Worm (Caenorhabditis elegans) whole organism, young adult: ENCODE results near the gene T26G10.5.
A peak's percentile ranks its signal among the peaks of the same experiment; 100 is the strongest.

Source experiments
- C06A6.2 ChIP-seq: fragments of 200-800 bp; sonication (Bioruptor generic); conservative IDR thresholded peaks from 2 replicates; pipeline ENCODE4 v1.3.6; 2022; ENCODE audit warnings: missing genetic modification characterization, missing compliant biosample characterization
- D2030.7 ChIP-seq: fragments of 200-800 bp; sonication (Bioruptor generic); IDR thresholded peaks from 2 replicates; pipeline ENCODE4 v1.3.6; 2022; ENCODE audit warnings: missing genetic modification reagents, missing genetic modification characterization, missing compliant biosample characterization
- F52B5.7 ChIP-seq: sonication (generic microtip); optimal IDR thresholded peaks from 2 replicates; lab custom pipeline; 2016; ENCODE audit warnings: mild to moderate bottlenecking, missing genetic modification characterization, missing compliant biosample characterization
- F57A8.1 ChIP-seq: fragments of 200-800 bp; sonication (Bioruptor generic); optimal IDR thresholded peaks from 2 replicates; lab custom pipeline; 2018; ENCODE audit warnings: mild to moderate bottlenecking, missing genetic modification characterization, moderate library complexity, missing compliant biosample characterization
- F57C9.4 ChIP-seq: sonication (generic microtip); optimal IDR thresholded peaks from 2 replicates; lab custom pipeline; 2017; ENCODE audit warnings: mild to moderate bottlenecking, missing genetic modification characterization, missing compliant biosample characterization
- T07F8.4 ChIP-seq: sonication (generic microtip); optimal IDR thresholded peaks from 2 replicates; lab custom pipeline; 2016; ENCODE audit warnings: mild to moderate bottlenecking, missing genetic modification characterization, moderate library complexity, missing compliant biosample characterization
- Y53F4B.3 ChIP-seq: fragments of 200-800 bp; sonication (Bioruptor generic); IDR thresholded peaks from 2 replicates; pipeline ENCODE4 v1.3.6; 2022; ENCODE audit warnings: missing genetic modification reagents, missing genetic modification characterization, missing compliant biosample characterization
- Y56A3A.18 ChIP-seq: fragments of 200-800 bp; sonication (Bioruptor generic); IDR thresholded peaks from 2 replicates; pipeline ENCODE4 v1.3.6; 2022; ENCODE audit warnings: missing genetic modification reagents, missing genetic modification characterization, missing compliant biosample characterization
- Y79H2A.3 ChIP-seq: fragments of 200-800 bp; sonication (Bioruptor generic); conservative IDR thresholded peaks from 2 replicates; pipeline ENCODE4 v1.3.6; 2022; ENCODE audit warnings: missing genetic modification reagents, missing genetic modification characterization, missing compliant biosample characterization
- ZK185.1 ChIP-seq: sonication (generic microtip); optimal IDR thresholded peaks from 2 replicates; lab custom pipeline; 2016; ENCODE audit warnings: mild to moderate bottlenecking, missing genetic modification characterization, missing compliant biosample characterization; ENCODE audit not compliant: poor library complexity, severe bottlenecking
- aptf-3 ChIP-seq: fragments of 200-800 bp; sonication (Bioruptor generic); IDR thresholded peaks from 2 replicates; pipeline ENCODE4 v1.3.6; 2022; ENCODE audit warnings: missing genetic modification characterization, missing compliant biosample characterization
- atf-7 ChIP-seq: sonication (generic microtip); optimal IDR thresholded peaks from 2 replicates; lab custom pipeline; 2017; ENCODE audit warnings: mild to moderate bottlenecking, missing genetic modification characterization, missing compliant biosample characterization
- chd-7 ChIP-seq: sonication (generic microtip); optimal IDR thresholded peaks from 2 replicates; lab custom pipeline; 2016; ENCODE audit warnings: mild to moderate bottlenecking, missing genetic modification characterization, moderate library complexity, missing compliant biosample characterization
- dpl-1 ChIP-seq: fragments of 150-350 bp; optimal IDR thresholded peaks from 2 replicates; lab custom pipeline; 2014; ENCODE audit warnings: missing biosample characterization, missing genetic modification reagents, missing genetic modification characterization
- egl-18 ChIP-seq: fragments of 200-800 bp; sonication (Bioruptor generic); IDR thresholded peaks from 2 replicates; pipeline ENCODE4 v1.3.6; 2022; ENCODE audit warnings: missing genetic modification reagents, missing genetic modification characterization, missing compliant biosample characterization
- egrh-3 ChIP-seq: fragments of 200-800 bp; sonication (Bioruptor generic); IDR thresholded peaks from 2 replicates; pipeline ENCODE4 v1.3.6; 2022; ENCODE audit warnings: missing genetic modification reagents, missing genetic modification characterization, missing compliant biosample characterization
- ets-4 ChIP-seq: fragments of 200-800 bp; sonication (Bioruptor generic); optimal IDR thresholded peaks from 2 replicates; lab custom pipeline; 2018; ENCODE audit warnings: mild to moderate bottlenecking, missing genetic modification characterization, missing compliant biosample characterization
- fkh-3 ChIP-seq: sonication (generic microtip); optimal IDR thresholded peaks from 2 replicates; lab custom pipeline; 2016; ENCODE audit warnings: mild to moderate bottlenecking, missing genetic modification characterization, missing compliant biosample characterization
- gei-17 ChIP-seq: fragments of 200-800 bp; sonication (Bioruptor generic); optimal IDR thresholded peaks from 2 replicates; lab custom pipeline; 2018; ENCODE audit warnings: mild to moderate bottlenecking, missing genetic modification characterization, missing compliant biosample characterization
- hsf-1 ChIP-seq: fragments of 200-800 bp; sonication (Bioruptor generic); IDR thresholded peaks from 2 replicates; pipeline ENCODE4 v1.3.6; 2022; ENCODE audit warnings: missing genetic modification reagents, missing genetic modification characterization, missing compliant biosample characterization
- let-526 ChIP-seq: fragments of 200-800 bp; sonication (Bioruptor generic); IDR thresholded peaks from 2 replicates; pipeline ENCODE4 v1.3.6; 2022; ENCODE audit warnings: missing genetic modification reagents, missing genetic modification characterization, missing compliant biosample characterization
- let-607 ChIP-seq, 2 experiments: fragments of 200-800 bp in 1 of 2; sonication (Bioruptor generic) in 1 of 2; sonication (generic microtip) in 1 of 2; optimal IDR thresholded peaks; 2 replicates each; lab custom pipeline; 2016 to 2018; ENCODE audit warnings: mild to moderate bottlenecking in 2 of 2, missing compliant biosample characterization in 2 of 2, missing genetic modification characterization in 2 of 2, moderate library complexity in 2 of 2, missing genotype in 1 of 2
- lsy-27 ChIP-seq: sonication (generic microtip); optimal IDR thresholded peaks from 2 replicates; lab custom pipeline; 2017; ENCODE audit warnings: missing genetic modification characterization, mild to moderate bottlenecking, missing compliant biosample characterization, antibody characterized with exemption, missing genotype, borderline replicate concordance; ENCODE audit not compliant: insufficient read depth
- madf-6 ChIP-seq: fragments of 200-800 bp; sonication (Bioruptor generic); IDR thresholded peaks from 2 replicates; pipeline ENCODE4 v1.3.6; 2022; ENCODE audit warnings: missing genetic modification reagents, missing genetic modification characterization, missing compliant biosample characterization
- mcd-1 ChIP-seq: fragments of 200-800 bp; sonication (Bioruptor generic); IDR thresholded peaks from 2 replicates; pipeline ENCODE4 v1.3.6; 2022; ENCODE audit warnings: missing genetic modification reagents, missing genetic modification characterization, missing compliant biosample characterization
- mel-28 ChIP-seq: sonication (generic microtip); optimal IDR thresholded peaks from 2 replicates; lab custom pipeline; 2016; ENCODE audit warnings: borderline replicate concordance, mild to moderate bottlenecking, missing genetic modification characterization, missing compliant biosample characterization
- mes-4 ChIP-seq: sonication (generic microtip); optimal IDR thresholded peaks from 2 replicates; lab custom pipeline; 2016; ENCODE audit warnings: missing genotype, missing genetic modification characterization, missing compliant biosample characterization
- mxl-1 ChIP-seq: sonication (generic microtip); optimal IDR thresholded peaks from 2 replicates; lab custom pipeline; 2016; ENCODE audit warnings: missing genetic modification characterization, missing compliant biosample characterization
- nfya-2 ChIP-seq: fragments of 200-800 bp; sonication (Bioruptor generic); IDR thresholded peaks from 2 replicates; pipeline ENCODE4 v1.3.6; 2022; ENCODE audit warnings: missing genetic modification reagents, missing genetic modification characterization, missing compliant biosample characterization
- nhr-179 ChIP-seq: sonication (generic microtip); optimal IDR thresholded peaks from 2 replicates; lab custom pipeline; 2016; ENCODE audit warnings: mild to moderate bottlenecking, missing genetic modification characterization, missing compliant biosample characterization
- pbrm-1 ChIP-seq: fragments of 200-800 bp; sonication (Bioruptor generic); IDR thresholded peaks from 2 replicates; pipeline ENCODE4 v1.3.6; 2022; ENCODE audit warnings: missing genetic modification reagents, missing genetic modification characterization, missing compliant biosample characterization
- pha-4 ChIP-seq: fragments of 150-350 bp; sonication (generic microtip); optimal IDR thresholded peaks from 2 replicates; lab custom pipeline; 2014; ENCODE audit warnings: missing biosample characterization, missing genetic modification reagents, missing genetic modification characterization
- rcor-1 ChIP-seq: fragments of 200-800 bp; sonication (Bioruptor generic); IDR thresholded peaks from 2 replicates; pipeline ENCODE4 v1.3.6; 2022; ENCODE audit warnings: missing genetic modification reagents, missing genetic modification characterization, missing compliant biosample characterization
- sdz-38 ChIP-seq: sonication (generic microtip); optimal IDR thresholded peaks from 2 replicates; lab custom pipeline; 2016; ENCODE audit warnings: missing genotype, missing genetic modification characterization, missing compliant biosample characterization
- sea-2 ChIP-seq: fragments of 200-800 bp; sonication (Bioruptor generic); IDR thresholded peaks from 2 replicates; pipeline ENCODE4 v1.3.6; 2022; ENCODE audit warnings: missing genetic modification characterization, missing compliant biosample characterization
- snpc-1.3 ChIP-seq: sonication (generic microtip); optimal IDR thresholded peaks from 2 replicates; lab custom pipeline; 2017; ENCODE audit warnings: missing genetic modification characterization, mild to moderate bottlenecking, missing compliant biosample characterization, antibody characterized with exemption, moderate library complexity, missing genotype, missing genetic modification reagents; ENCODE audit not compliant: insufficient read depth
- snpc-4 ChIP-seq, 5 experiments: fragments of 150-350 bp in 1 of 5; sonication (generic microtip) in 4 of 5; optimal IDR thresholded peaks; 2 replicates each; lab custom pipeline; 2014 to 2018; ENCODE audit warnings: missing genetic modification characterization in 5 of 5, missing biosample characterization in 3 of 5, antibody characterized with exemption in 2 of 5, mild to moderate bottlenecking in 2 of 5, missing compliant biosample characterization in 2 of 5, missing genotype in 2 of 5, moderate library complexity in 2 of 5, missing genetic modification reagents in 1 of 5
- ztf-18 ChIP-seq: sonication (generic microtip); optimal IDR thresholded peaks from 2 replicates; lab custom pipeline; 2016; ENCODE audit warnings: missing genotype, mild to moderate bottlenecking, missing genetic modification characterization, missing compliant biosample characterization
- ztf-26 ChIP-seq: sonication (generic microtip); optimal IDR thresholded peaks from 2 replicates; lab custom pipeline; 2017; ENCODE audit warnings: missing genetic modification characterization, missing compliant biosample characterization
- ztf-28 ChIP-seq: fragments of 200-800 bp; sonication (Bioruptor generic); IDR thresholded peaks from 2 replicates; pipeline ENCODE4 v1.3.6; 2022; ENCODE audit warnings: missing genetic modification reagents, missing genetic modification characterization, missing compliant biosample characterization
- ztf-6 ChIP-seq: fragments of 200-800 bp; sonication (Bioruptor generic); IDR thresholded peaks from 2 replicates; pipeline ENCODE4 v1.3.6; 2022; ENCODE audit warnings: missing genetic modification reagents, missing genetic modification characterization, missing compliant biosample characterization

The T26G10.5 gene

DNA sequence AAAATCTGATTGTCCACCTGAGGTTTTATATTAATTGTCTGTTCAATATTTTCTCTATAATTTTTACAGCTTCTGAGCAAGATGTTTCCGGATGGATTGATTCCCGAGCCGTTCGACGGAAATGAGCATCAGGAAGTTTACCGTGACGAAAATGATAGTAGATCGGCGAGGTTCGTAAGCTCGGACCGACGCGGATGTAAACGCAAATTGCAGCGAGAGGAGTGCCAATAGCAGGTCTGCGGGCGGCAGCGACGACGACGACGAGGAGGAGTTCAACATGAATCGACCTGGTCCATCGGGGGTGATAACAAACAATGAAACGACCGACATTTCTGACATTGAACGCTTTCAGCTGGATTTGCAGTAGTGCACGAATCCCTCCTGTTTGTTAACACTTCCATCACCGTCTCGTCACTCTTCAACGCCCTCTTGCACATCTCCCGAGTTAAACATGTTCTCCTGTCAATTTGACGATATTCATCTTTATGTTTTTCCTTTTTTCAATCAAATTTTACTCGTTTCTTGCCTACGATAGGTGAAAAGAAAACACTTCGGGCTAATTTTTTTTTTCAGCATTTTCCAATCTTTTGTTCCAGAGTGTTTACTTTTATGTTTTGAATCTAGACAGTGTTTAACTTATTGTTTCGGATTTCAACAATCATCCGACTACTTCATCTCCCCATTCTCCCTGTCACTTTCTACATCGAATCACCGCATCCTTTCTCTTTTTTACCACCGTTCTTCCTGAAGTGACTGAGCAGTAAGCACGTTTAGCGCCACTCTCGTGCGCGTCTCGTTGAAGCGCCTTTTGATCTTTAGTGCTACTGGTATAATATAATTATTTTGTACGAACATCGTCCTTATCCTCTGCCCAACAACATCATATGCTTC lies 35.9 kb upstream of the T26G10.5 start (continued):
- TF ChIP-seq ztf-26 (tag; lab: Kevin White, UChicago), result no peak
- no peak; the same call in 1 of the 2 replicates for TF ChIP-seq hsf-1 (GFP tag; lab: Robert Waterston, UW)
- 0 out of 2 replicates have a peak, but pooled peaks have one; percentile 5 for TF ChIP-seq ztf-28 (GFP tag; lab: Robert Waterston, UW)
- TF ChIP-seq ztf-18 (tag; lab: Kevin White, UChicago), result peak; percentile 24
- no peak for TF ChIP-seq nhr-179
- TF ChIP-seq egrh-3 (GFP tag; lab: Robert Waterston, UW), result no peak
- TF ChIP-seq ZK185.1, result no peak
- no peak for TF ChIP-seq ztf-6 (GFP tag; lab: Robert Waterston, UW)
- no peak for TF ChIP-seq nfya-2
- no peak for TF ChIP-seq chd-7 (tag; lab: Kevin White, UChicago)
- no peak for TF ChIP-seq snpc-1.3 (tag; lab: Kevin White, UChicago)
- no peak for TF ChIP-seq sea-2 (GFP tag; lab: Robert Waterston, UW)
- TF ChIP-seq mxl-1, result no peak
- no peak for TF ChIP-seq ets-4 (GFP tag; lab: Kevin White, UChicago)
- no peak for TF ChIP-seq F57C9.4 (tag; lab: Kevin White, UChicago)
- no peak for TF ChIP-seq let-607 (tag; optimal IDR thresholded peaks at IDR 0.05; lab: Kevin White, UChicago)
- TF ChIP-seq pbrm-1, result no peak
- TF ChIP-seq snpc-4 (GFP tag; optimal IDR thresholded peaks at IDR 0.05; lab: Kevin White, UChicago), result no peak
- no peak for TF ChIP-seq snpc-4 (tag; optimal IDR thresholded peaks at IDR 0.05; lab: Kevin White, UChicago)
- no peak for TF ChIP-seq sdz-38 (tag; lab: Kevin White, UChicago)
- no peak for TF ChIP-seq mes-4
- no peak for TF ChIP-seq pha-4
- TF ChIP-seq Y56A3A.18 (GFP tag; lab: Robert Waterston, UW), result no peak
- no peak for TF ChIP-seq madf-6
- TF ChIP-seq F57A8.1 (GFP tag; lab: Kevin White, UChicago), result no peak
- no peak for TF ChIP-seq lsy-27 (tag; lab: Kevin White, UChicago)
- 0 out of 2 replicates have a peak, but pooled peaks have one; percentile 47 for TF ChIP-seq aptf-3 (GFP tag; lab: Robert Waterston, UW)
- no peak for TF ChIP-seq egl-18 (GFP tag; lab: Robert Waterston, UW)
- TF ChIP-seq gei-17 (GFP tag; lab: Kevin White, UChicago), result no peak
- no peak for TF ChIP-seq T07F8.4
- no peak for TF ChIP-seq Y53F4B.3
- TF ChIP-seq mcd-1 (GFP tag; lab: Robert Waterston, UW), result no peak
- no peak for TF ChIP-seq mel-28 (tag; lab: Kevin White, UChicago)
- no peak for TF ChIP-seq fkh-3 (tag; lab: Kevin White, UChicago)
- no peak for TF ChIP-seq C06A6.2 (GFP tag; lab: Robert Waterston, UW)
- no peak for TF ChIP-seq D2030.7
- TF ChIP-seq F52B5.7 (tag; lab: Kevin White, UChicago), result peak; percentile 21
- TF ChIP-seq rcor-1 (GFP tag; lab: Robert Waterston, UW), result no peak
- TF ChIP-seq Y79H2A.3, result peak; percentile 31; the same call in 1 of the 2 replicates
- no peak for TF ChIP-seq dpl-1 (GFP tag; lab: Kevin White, UChicago)
- peak; percentile 32 for TF ChIP-seq atf-7 (tag; lab: Kevin White, UChicago)
- TF ChIP-seq let-526, result no peak
